Fruit fly (Drosophila melanogaster): ENCODE results near the gene CG43367.
A peak's percentile ranks its signal among the peaks of the same experiment; 100 is the strongest.

CG43367 gene

DNA sequence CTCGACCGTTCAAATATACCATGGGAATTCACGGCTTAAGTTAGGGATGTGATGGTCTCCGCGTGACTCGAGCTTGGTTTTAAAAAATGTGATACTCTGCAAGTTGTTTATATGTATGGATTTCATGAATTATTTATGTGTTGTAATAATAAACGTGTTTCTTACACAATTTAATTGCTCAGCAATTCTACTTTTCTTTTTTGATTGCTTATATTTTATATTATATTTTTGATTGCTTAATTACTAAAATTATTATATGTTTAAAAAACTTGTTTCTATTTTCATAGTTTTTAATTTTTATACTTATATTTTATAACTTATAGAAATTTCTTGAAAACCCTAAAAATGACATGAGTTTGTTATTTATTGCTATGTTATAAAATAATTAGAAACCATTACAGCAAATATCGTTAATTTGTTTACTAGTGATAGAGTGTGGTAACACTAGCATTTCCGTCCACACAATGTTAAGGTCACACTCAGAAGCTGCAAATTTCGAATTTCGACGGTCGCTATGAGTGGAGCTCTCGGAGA is 60.6 kb downstream of the CG43367 start, which contains the start of the genes ago and CG1265 (continued):
- TF ChIP-seq CG9139 (GFP tag; optimal IDR thresholded peaks at IDR 0.05) (no peak), Hr38 (GFP tag; optimal IDR thresholded peaks at IDR 0.05) (no peak), CG6808 (GFP tag; optimal IDR thresholded peaks at IDR 0.05) (peak; percentile 1), OdsH (GFP tag; optimal IDR thresholded peaks at IDR 0.05) (peak; percentile 31), CG6792 (GFP tag; optimal IDR thresholded peaks at IDR 0.05) (no peak), spab (GFP tag; optimal IDR thresholded peaks at IDR 0.05) (no peak), Hr4 (GFP tag; optimal IDR thresholded peaks at IDR 0.05) (peak; percentile 41), topi (GFP tag; optimal IDR thresholded peaks at IDR 0.05) (no peak)

DNA sequence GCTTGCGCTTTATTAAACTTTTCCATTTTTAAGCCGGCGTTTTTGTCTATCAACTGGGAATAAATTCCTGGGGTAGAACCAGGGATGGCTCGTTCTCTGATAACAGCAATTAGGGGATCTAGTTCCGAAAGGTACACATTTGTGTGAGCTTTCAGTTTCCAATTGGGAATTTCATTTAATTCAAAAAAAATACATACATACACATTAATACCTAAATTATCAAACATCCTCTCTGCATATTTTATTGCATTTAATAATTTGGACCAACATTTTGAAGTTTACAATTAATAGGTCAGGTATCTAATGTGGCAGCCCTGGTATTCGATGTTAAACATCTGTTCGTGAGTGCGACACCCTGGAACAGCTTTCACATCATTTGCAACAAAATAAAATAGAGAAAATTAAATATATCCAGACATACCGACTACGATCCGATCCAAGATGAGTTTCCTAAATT is 65.3 kb downstream of the CG43367 start, which contains the start of the genes CG15011 and CG1309:
TSS of gene CG15011 (minus strand) at position 51 of the 457 bp plus-strand sequence.
TSS of gene CG1309 (plus strand) at position 329 of the 457 bp plus-strand sequence.
- peak; percentile 85 for TF ChIP-seq CG3032 (tag; optimal IDR thresholded peaks at IDR 0.05)
- TF ChIP-seq Gug (GFP tag; IDR thresholded peaks at IDR 0.05) = peak; percentile 58; the same call in 1 of the 2 replicates
- peak; percentile 34; the same call in 1 of the 3 replicates for TF ChIP-seq CG6163 (GFP tag; IDR thresholded peaks at IDR 0.05)
- TF ChIP-seq CG6808 (GFP tag; optimal IDR thresholded peaks at IDR 0.05) = peak; percentile 66
- TF ChIP-seq CG16779 (tag; optimal IDR thresholded peaks at IDR 0.05) = no peak
- peak; percentile 86 for TF ChIP-seq cyc (GFP tag; optimal IDR thresholded peaks at IDR 0.05)
- TF ChIP-seq Sox15 (GFP tag; optimal IDR thresholded peaks at IDR 0.05) = peak; percentile 70
- peak; percentile 82 for TF ChIP-seq achi (GFP tag; optimal IDR thresholded peaks at IDR 0.05)
- peak; percentile 24 for TF ChIP-seq Hr38 (GFP tag; optimal IDR thresholded peaks at IDR 0.05)
- TF ChIP-seq Hr4 (GFP tag; optimal IDR thresholded peaks at IDR 0.05) = peak; percentile 84
- peak; percentile 83 for TF ChIP-seq pdm3 (GFP tag; optimal IDR thresholded peaks at IDR 0.05)
- peak; percentile 63; the same call in 2 of the 3 replicates for TF ChIP-seq eg (GFP tag; IDR thresholded peaks at IDR 0.05)
- TF ChIP-seq Smox (GFP tag; optimal IDR thresholded peaks at IDR 0.05) = no peak
- peak; percentile 51 for TF ChIP-seq CG1621 (tag; optimal IDR thresholded peaks at IDR 0.05)
- no peak for TF ChIP-seq CG11294 (GFP tag; IDR thresholded peaks at IDR 0.05)
- no peak for TF ChIP-seq CG9139 (GFP tag; optimal IDR thresholded peaks at IDR 0.05)
- no peak for TF ChIP-seq CG4318 (GFP tag; optimal IDR thresholded peaks at IDR 0.05)
- peak; percentile 93 for TF ChIP-seq Eip78C (GFP tag)
- TF ChIP-seq fkh (GFP tag; optimal IDR thresholded peaks at IDR 0.05) = peak; percentile 69
- no peak for TF ChIP-seq fd85E (GFP tag; optimal IDR thresholded peaks at IDR 0.05)
- TF ChIP-seq net (GFP tag; optimal IDR thresholded peaks at IDR 0.05) = peak; percentile 60
- peak; percentile 99 for TF ChIP-seq svp (GFP tag)
- peak; percentile 57 for TF ChIP-seq fd59A (GFP tag; optimal IDR thresholded peaks at IDR 0.05)
- TF ChIP-seq CG10631 (GFP tag; optimal IDR thresholded peaks at IDR 0.05) = peak; percentile 87
- TF ChIP-seq Eip93F (GFP tag; optimal IDR thresholded peaks at IDR 0.05) = peak; percentile 7
- TF ChIP-seq dsx (GFP tag; optimal IDR thresholded peaks at IDR 0.05; ENCODE audit: poor library complexity, severe bottlenecking) = peak; percentile 86
- peak; percentile 82 for TF ChIP-seq acj6 (GFP tag; optimal IDR thresholded peaks at IDR 0.05)
- TF ChIP-seq CG6854 (GFP tag; optimal IDR thresholded peaks at IDR 0.05) = peak; percentile 1
- TF ChIP-seq vri (GFP tag; optimal IDR thresholded peaks at IDR 0.05) = no peak
- TF ChIP-seq CG6276 (GFP tag; optimal IDR thresholded peaks at IDR 0.05) = no peak
- TF ChIP-seq CG6792 (GFP tag; optimal IDR thresholded peaks at IDR 0.05) = peak; percentile 72
- peak; percentile 76 for TF ChIP-seq CG34406 (GFP tag; optimal IDR thresholded peaks at IDR 0.05)
- TF ChIP-seq Ets96B (tag; optimal IDR thresholded peaks at IDR 0.05) = peak; percentile 79
- peak; percentile 83 for TF ChIP-seq CG3919 (GFP tag; optimal IDR thresholded peaks at IDR 0.05)
- TF ChIP-seq lz (GFP tag; optimal IDR thresholded peaks at IDR 0.05) = peak; percentile 85
- TF ChIP-seq CG11902 (GFP tag; optimal IDR thresholded peaks at IDR 0.05) = peak; percentile 68
- TF ChIP-seq CG15336 (GFP tag; IDR thresholded peaks at IDR 0.05) = no peak; the same call in 1 of the 2 replicates
- no peak for TF ChIP-seq Sox102F (GFP tag; optimal IDR thresholded peaks at IDR 0.05)
- peak; percentile 83 for TF ChIP-seq Ets21C (GFP tag; optimal IDR thresholded peaks at IDR 0.05)
- TF ChIP-seq Eip75B (GFP tag; optimal IDR thresholded peaks at IDR 0.05) = peak; percentile 86
- peak; percentile 32 for TF ChIP-seq Blimp-1 (GFP tag; optimal IDR thresholded peaks at IDR 0.05)
- peak; percentile 61 for TF ChIP-seq dac (GFP tag; optimal IDR thresholded peaks at IDR 0.05)
- TF ChIP-seq CG11762 (GFP tag; optimal IDR thresholded peaks at IDR 0.05; ENCODE audit: insufficient read depth) = peak; percentile 55
- TF ChIP-seq Met (GFP tag; optimal IDR thresholded peaks at IDR 0.05) = peak; percentile 83
- TF ChIP-seq Hr39 (GFP tag; optimal IDR thresholded peaks at IDR 0.05) = peak; percentile 89
- peak; percentile 66 for TF ChIP-seq CG10669 (GFP tag; optimal IDR thresholded peaks at IDR 0.05)

All from whole organism, prepupa.